Worm (Caenorhabditis elegans): Measurements from ENCODE around the gene ugt-7.
A peak's percentile ranks its signal among the peaks of the same experiment; 100 is the strongest.

DNA sequence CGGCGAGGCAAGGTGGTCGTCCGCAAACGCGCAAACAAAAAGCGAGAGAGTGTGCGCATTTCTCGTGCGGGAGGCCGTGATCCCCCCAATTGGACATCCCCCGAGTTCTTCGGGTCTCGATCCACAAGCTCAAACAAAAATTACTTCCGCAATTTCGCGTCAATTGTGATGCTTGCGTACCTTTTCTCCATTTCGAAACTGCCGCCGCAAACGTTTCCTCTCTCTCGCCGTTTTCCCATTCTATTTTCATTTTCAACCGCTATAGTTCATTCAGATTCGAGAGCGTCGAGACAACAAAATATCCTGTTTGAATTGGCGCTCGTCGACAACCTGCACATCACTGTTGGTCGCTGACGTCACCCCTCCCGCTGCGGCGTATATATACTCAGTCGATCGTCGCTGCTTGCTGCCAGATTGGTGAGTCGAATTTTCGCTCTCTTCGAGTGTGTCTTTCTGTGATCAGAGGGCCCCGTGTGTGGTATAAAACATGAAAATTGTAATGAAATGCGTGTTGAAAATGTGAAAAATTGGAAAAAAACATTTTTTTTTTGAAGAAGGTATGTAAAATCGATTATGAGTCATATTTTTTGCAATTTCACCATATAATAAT lies 49.1 kb upstream of the ugt-7 start, which contains the start of the genes pqn-51 and K11D12.14:
- TF ChIP-seq ceh-34 (tag; optimal IDR thresholded peaks at IDR 0.05) (peak; percentile 78), ztf-16 (tag; optimal IDR thresholded peaks at IDR 0.05) (peak; percentile 38), dve-1 (tag; optimal IDR thresholded peaks at IDR 0.05) (peak; percentile 82), npax-4 (tag; optimal IDR thresholded peaks at IDR 0.05) (no peak), ref-2 (tag; optimal IDR thresholded peaks at IDR 0.05) (peak; percentile 86), sdc-2 (tag; optimal IDR thresholded peaks at IDR 0.05) (no peak), ets-4 (tag; optimal IDR thresholded peaks at IDR 0.05) (peak; percentile 72), rnt-1 (tag; optimal IDR thresholded peaks at IDR 0.05) (peak; percentile 91), syd-9 (tag; optimal IDR thresholded peaks at IDR 0.05) (peak; percentile 35), unc-86 (tag; optimal IDR thresholded peaks at IDR 0.05) (no peak), ama-1 (optimal IDR thresholded peaks at IDR 0.05) (peak; percentile 35), fkh-10 (GFP tag; optimal IDR thresholded peaks at IDR 0.05) (no peak)
